Worm (Caenorhabditis elegans) whole organism, L4 larva: ENCODE measurements around the gene F42H10.2.
A peak's percentile ranks its signal among the peaks of the same experiment; 100 is the strongest.

Experiments
- T26A8.4 ChIP-seq: fragments of 200-800 bp; sonication (Bioruptor generic); IDR thresholded peaks from 2 replicates; pipeline ENCODE4 v1.3.6; 2022; ENCODE audit warnings: missing genetic modification characterization, missing compliant biosample characterization
- aha-1 ChIP-seq: fragments of 150-350 bp; peaks from one replicate; lab custom pipeline; 2014; ENCODE audit warnings: missing biosample characterization, missing genetic modification characterization
- ceh-44 ChIP-seq: fragments of 200-800 bp; sonication (Bioruptor generic); IDR thresholded peaks from 2 replicates; pipeline ENCODE4 v1.3.6; 2022; ENCODE audit warnings: missing genetic modification reagents, missing genetic modification characterization, missing compliant biosample characterization
- daf-16 ChIP-seq, 3 experiments: sonication (generic microtip); optimal IDR thresholded peaks; 2 replicates each; lab custom pipeline; 2016 to 2017; ENCODE audit warnings: missing genetic modification characterization in 3 of 3, missing genetic modification reagents in 3 of 3, mild to moderate bottlenecking in 2 of 3, missing compliant biosample characterization in 2 of 3, missing biosample characterization in 1 of 3, moderate library complexity in 1 of 3
- dpl-1 ChIP-seq: fragments of 150-350 bp; optimal IDR thresholded peaks from 2 replicates; lab custom pipeline; 2014; ENCODE audit warnings: missing biosample characterization, missing genetic modification reagents, missing genetic modification characterization
- egl-43 ChIP-seq: fragments of 200-800 bp; sonication (Bioruptor generic); IDR thresholded peaks from 2 replicates; pipeline ENCODE4 v1.3.6; 2022; ENCODE audit warnings: missing genetic modification reagents, missing genetic modification characterization, missing compliant biosample characterization
- jun-1 ChIP-seq: fragments of 150-350 bp; optimal IDR thresholded peaks from 2 replicates; lab custom pipeline; 2014; ENCODE audit warnings: missing biosample characterization, missing genetic modification reagents, missing genetic modification characterization
- lsy-2 ChIP-seq, 2 experiments: fragments of 150-350 bp in 1 of 2; sonication (generic microtip) in 1 of 2; optimal IDR thresholded peaks; 2 replicates each; lab custom pipeline; 2014 to 2017; ENCODE audit warnings: missing biosample characterization in 2 of 2, missing genetic modification characterization in 2 of 2
- nhr-237 ChIP-seq: sonication (generic microtip); optimal IDR thresholded peaks from 2 replicates; lab custom pipeline; 2017; ENCODE audit warnings: missing biosample characterization, missing genetic modification characterization
- nhr-41 ChIP-seq: fragments of 200-800 bp; sonication (Bioruptor generic); IDR thresholded peaks from 2 replicates; pipeline ENCODE4 v1.3.6; 2022; ENCODE audit warnings: missing genetic modification reagents, missing genetic modification characterization, missing compliant biosample characterization
- snpc-4 ChIP-seq: fragments of 150-350 bp; optimal IDR thresholded peaks from 2 replicates; lab custom pipeline; 2014; ENCODE audit warnings: missing biosample characterization, missing genetic modification characterization
- spr-3 ChIP-seq: fragments of 200-800 bp; sonication (Bioruptor generic); optimal IDR thresholded peaks from 2 replicates; lab custom pipeline; 2018; ENCODE audit warnings: mild to moderate bottlenecking, missing genetic modification characterization, missing compliant biosample characterization
- tag-97 ChIP-seq: fragments of 200-800 bp; sonication (Bioruptor generic); IDR thresholded peaks from 2 replicates; pipeline ENCODE4 v1.3.6; 2022; ENCODE audit warnings: missing genetic modification characterization, missing compliant biosample characterization
- unc-62 ChIP-seq, 3 experiments: fragments of 150-350 bp in 1 of 3; sonication (generic microtip); optimal IDR thresholded peaks in 2 of 3; peaks in 1 of 3; 1 replicate in 1 of 3; 2 replicates in 2 of 3; lab custom pipeline; 2014 to 2017; ENCODE audit warnings: missing biosample characterization in 3 of 3, missing genetic modification characterization in 3 of 3, missing genetic modification reagents in 3 of 3, missing genotype in 1 of 3
- zip-11 ChIP-seq: fragments of 200-800 bp; sonication (Bioruptor generic); IDR thresholded peaks from 2 replicates; pipeline ENCODE4 v1.3.6; 2022; ENCODE audit warnings: missing genetic modification characterization, missing compliant biosample characterization

F42H10.2 gene

DNA sequence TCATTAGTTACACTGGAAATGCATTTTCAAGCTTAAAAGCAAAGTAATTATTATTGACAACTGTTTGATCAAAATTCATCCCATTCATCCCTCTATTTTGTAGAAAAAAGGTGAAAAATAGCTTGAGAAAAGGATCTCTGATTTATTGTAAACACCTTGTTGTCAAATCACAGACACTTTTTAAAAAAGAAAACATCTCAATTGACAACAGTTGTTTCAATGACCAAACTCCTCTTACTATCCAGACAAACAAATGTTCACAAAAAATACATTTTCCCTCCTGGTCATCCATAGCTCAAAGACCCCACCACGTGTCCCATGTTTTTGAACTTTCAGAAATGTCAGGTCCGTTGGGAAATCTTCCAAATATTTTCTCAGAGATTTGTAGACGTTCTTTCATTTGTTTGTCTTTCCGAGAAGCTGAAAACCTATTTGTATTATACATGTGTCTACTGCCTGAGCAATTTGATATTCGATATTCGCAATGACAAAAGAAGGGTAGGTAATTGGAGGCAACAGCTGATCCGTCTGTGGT lies 44.3 kb downstream of the F42H10.2 start, which contains the start of gene trp-1:
trp-1 (plus strand) TSS at position 485 of the 535 bp plus-strand sequence.
- peak in 1 of 2 experiments; percentile 86 for TF ChIP-seq unc-62 (GFP tag; optimal IDR thresholded peaks at IDR 0.05 in 1 of 2; lab: Kevin White, UChicago)
- TF ChIP-seq unc-62 (tag; optimal IDR thresholded peaks at IDR 0.05; lab: Kevin White, UChicago): no peak
- TF ChIP-seq daf-16 (GFP tag; optimal IDR thresholded peaks at IDR 0.05; lab: Kevin White, UChicago): peak in 1 of 2 experiments; percentile 96
- TF ChIP-seq daf-16 (tag; optimal IDR thresholded peaks at IDR 0.05; lab: Kevin White, UChicago): no peak
- peak; percentile 75 for TF ChIP-seq aha-1 (tag; lab: Kevin White, UChicago)
- no peak for TF ChIP-seq nhr-237 (tag; lab: Kevin White, UChicago)
- TF ChIP-seq nhr-41 (GFP tag; lab: Robert Waterston, UW): no peak

DNA sequence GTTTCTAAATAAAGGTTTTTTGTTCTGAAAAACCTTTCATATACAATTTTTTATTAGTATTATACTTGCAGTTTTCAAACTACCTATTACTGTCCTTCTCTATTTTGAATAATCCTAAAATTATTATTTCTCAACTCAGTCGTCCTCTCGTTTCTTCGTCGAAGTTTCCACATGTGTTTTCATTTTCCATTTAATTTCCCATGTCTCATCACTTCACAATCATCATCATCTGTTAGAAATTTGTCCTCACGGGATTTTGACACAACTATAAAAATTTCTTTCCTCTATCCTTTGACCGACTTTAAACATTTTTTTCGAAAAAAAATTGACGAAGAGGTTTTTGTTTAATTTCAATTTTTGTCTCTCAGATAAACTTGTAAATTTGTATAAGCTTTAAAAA lies 45.0 kb downstream of the F42H10.2 start:
- no peak for TF ChIP-seq snpc-4 (tag; lab: Kevin White, UChicago)
- TF ChIP-seq lsy-2 (tag; optimal IDR thresholded peaks at IDR 0.05; lab: Kevin White, UChicago): no peak
- no peak for TF ChIP-seq jun-1 (tag; lab: Kevin White, UChicago)
- no peak for TF ChIP-seq tag-97 (GFP tag; lab: Robert Waterston, UW)
- no peak for TF ChIP-seq spr-3 (GFP tag; lab: Kevin White, UChicago)
- TF ChIP-seq T26A8.4 (GFP tag; lab: Robert Waterston, UW): no peak
- TF ChIP-seq zip-11 (GFP tag; lab: Robert Waterston, UW): no peak
- TF ChIP-seq ceh-44: no peak
- TF ChIP-seq dpl-1: no peak
- no peak for TF ChIP-seq egl-43 (GFP tag; lab: Robert Waterston, UW)
- TF ChIP-seq, all 104 proteins: peak for 0
